Worm (Caenorhabditis elegans) whole organism, L2 larva: ENCODE measurements around the gene W02D7.11.

ENCODE experiments used
- C34F6.9 ChIP-seq: fragments of 150-350 bp; optimal IDR thresholded peaks from 2 replicates; lab custom pipeline; 2014; ENCODE audit warnings: missing biosample characterization, missing genetic modification characterization
- F13H6.1 ChIP-seq: sonication (generic microtip); optimal IDR thresholded peaks from 2 replicates; lab custom pipeline; 2016; ENCODE audit warnings: missing genetic modification characterization, missing compliant biosample characterization
- R02D3.7 ChIP-seq: fragments of 150-350 bp; optimal IDR thresholded peaks from 2 replicates; lab custom pipeline; 2014; ENCODE audit warnings: missing biosample characterization, missing genetic modification characterization
- ZK546.5 ChIP-seq: sonication (generic microtip); optimal IDR thresholded peaks from 2 replicates; lab custom pipeline; 2017; ENCODE audit warnings: missing biosample characterization, missing genetic modification characterization
- alr-1 ChIP-seq: fragments of 150-350 bp; optimal IDR thresholded peaks from 2 replicates; lab custom pipeline; 2014; ENCODE audit warnings: missing biosample characterization, missing genetic modification characterization
- aly-2 ChIP-seq: fragments of 150-350 bp; optimal IDR thresholded peaks from 2 replicates; lab custom pipeline; 2014; ENCODE audit warnings: missing biosample characterization, missing genetic modification characterization
- ama-1 ChIP-seq: fragments of 150-350 bp; optimal IDR thresholded peaks from 2 replicates; lab custom pipeline; 2018; ENCODE audit warnings: inconsistent platforms
- blmp-1 ChIP-seq: sonication (generic microtip); optimal IDR thresholded peaks from 2 replicates; lab custom pipeline; 2017; ENCODE audit warnings: missing genetic modification characterization, mild to moderate bottlenecking, missing compliant biosample characterization, antibody characterized with exemption, moderate library complexity; ENCODE audit not compliant: insufficient read depth
- ceh-16 ChIP-seq: fragments of 150-350 bp; optimal IDR thresholded peaks from 2 replicates; lab custom pipeline; 2014; ENCODE audit warnings: missing biosample characterization, missing genetic modification characterization
- crh-2 ChIP-seq: sonication (generic microtip); optimal IDR thresholded peaks from 2 replicates; lab custom pipeline; 2017; ENCODE audit warnings: missing biosample characterization, missing genetic modification characterization
- dmd-4 ChIP-seq: sonication (generic microtip); optimal IDR thresholded peaks from 2 replicates; lab custom pipeline; 2017; ENCODE audit warnings: missing biosample characterization, missing genetic modification characterization
- elt-1 ChIP-seq: fragments of 150-350 bp; optimal IDR thresholded peaks from 2 replicates; lab custom pipeline; 2014; ENCODE audit warnings: missing biosample characterization, missing genetic modification characterization
- elt-3 ChIP-seq: sonication (generic microtip); optimal IDR thresholded peaks from 2 replicates; lab custom pipeline; 2017; ENCODE audit warnings: missing biosample characterization, missing genetic modification characterization
- gmeb-1 ChIP-seq: fragments of 150-350 bp; optimal IDR thresholded peaks from 2 replicates; lab custom pipeline; 2014; ENCODE audit warnings: missing biosample characterization, missing genetic modification characterization
- lin-11 ChIP-seq: fragments of 150-350 bp; sonication (generic microtip); optimal IDR thresholded peaks from 2 replicates; lab custom pipeline; 2014; ENCODE audit warnings: missing biosample characterization, missing genetic modification characterization, inconsistent platforms, mixed read lengths
- lin-13 ChIP-seq: fragments of 150-350 bp; optimal IDR thresholded peaks from 2 replicates; lab custom pipeline; 2014; ENCODE audit warnings: missing biosample characterization, missing genetic modification reagents, missing genetic modification characterization
- lsy-2 ChIP-seq, 2 experiments: fragments of 150-350 bp in 1 of 2; sonication (generic microtip) in 1 of 2; optimal IDR thresholded peaks; 2 replicates each; lab custom pipeline; 2014 to 2017; ENCODE audit warnings: missing biosample characterization in 2 of 2, missing genetic modification characterization in 2 of 2
- mab-5 ChIP-seq: fragments of 150-350 bp; optimal IDR thresholded peaks from 2 replicates; lab custom pipeline; 2014; ENCODE audit warnings: missing biosample characterization, missing genetic modification characterization
- mbf-1 ChIP-seq: sonication (generic microtip); optimal IDR thresholded peaks from 2 replicates; lab custom pipeline; 2017; ENCODE audit warnings: missing biosample characterization, missing genetic modification characterization
- mdl-1 ChIP-seq, 2 experiments: fragments of 150-350 bp in 1 of 2; sonication (generic microtip) in 1 of 2; optimal IDR thresholded peaks; 2 replicates each; lab custom pipeline; 2017; ENCODE audit warnings: missing biosample characterization in 2 of 2, missing genetic modification characterization in 2 of 2
- nhr-10 ChIP-seq: sonication (generic microtip); optimal IDR thresholded peaks from 2 replicates; lab custom pipeline; 2017; ENCODE audit warnings: missing biosample characterization, missing genetic modification characterization
- nhr-11 ChIP-seq: fragments of 150-350 bp; optimal IDR thresholded peaks from 2 replicates; lab custom pipeline; 2014; ENCODE audit warnings: missing biosample characterization, missing genetic modification characterization
- nhr-12 ChIP-seq: fragments of 150-350 bp; optimal IDR thresholded peaks from 2 replicates; lab custom pipeline; 2014; ENCODE audit warnings: missing biosample characterization, missing genetic modification characterization
- nhr-129 ChIP-seq: fragments of 150-350 bp; optimal IDR thresholded peaks from 2 replicates; lab custom pipeline; 2014; ENCODE audit warnings: missing biosample characterization, missing genetic modification characterization
- nhr-21 ChIP-seq: fragments of 150-350 bp; optimal IDR thresholded peaks from 2 replicates; lab custom pipeline; 2014; ENCODE audit warnings: missing biosample characterization, missing genetic modification characterization
- nhr-23 ChIP-seq: fragments of 150-350 bp; optimal IDR thresholded peaks from 2 replicates; lab custom pipeline; 2014; ENCODE audit warnings: missing biosample characterization, missing genetic modification reagents, missing genetic modification characterization
- nhr-237 ChIP-seq: fragments of 150-350 bp; optimal IDR thresholded peaks from 2 replicates; lab custom pipeline; 2014; ENCODE audit warnings: missing biosample characterization, missing genetic modification characterization
- nhr-25 ChIP-seq: fragments of 150-350 bp; sonication (generic microtip); optimal IDR thresholded peaks from 3 replicates; lab custom pipeline; 2014; ENCODE audit warnings: missing biosample characterization, missing genetic modification characterization
- nhr-6 ChIP-seq: fragments of 150-350 bp; optimal IDR thresholded peaks from 2 replicates; lab custom pipeline; 2014; ENCODE audit warnings: missing biosample characterization, missing genetic modification characterization
- nhr-77 ChIP-seq: fragments of 150-350 bp; optimal IDR thresholded peaks from 2 replicates; lab custom pipeline; 2014; ENCODE audit warnings: missing biosample characterization, missing genetic modification characterization
- peb-1 ChIP-seq: fragments of 150-350 bp; optimal IDR thresholded peaks from 2 replicates; lab custom pipeline; 2014; ENCODE audit warnings: missing biosample characterization, missing genetic modification characterization
- skn-1 ChIP-seq: sonication (generic microtip); optimal IDR thresholded peaks from 2 replicates; lab custom pipeline; 2017; ENCODE audit warnings: missing biosample characterization, missing genetic modification characterization
- sma-3 ChIP-seq: sonication (generic microtip); optimal IDR thresholded peaks from 2 replicates; lab custom pipeline; 2016; ENCODE audit warnings: missing genetic modification reagents, missing genetic modification characterization, missing compliant biosample characterization
- sma-9 ChIP-seq, 2 experiments: fragments of 150-350 bp in 1 of 2; sonication (generic microtip) in 1 of 2; optimal IDR thresholded peaks; 2 replicates each; lab custom pipeline; 2014 to 2016; ENCODE audit warnings: missing genetic modification characterization in 2 of 2, mild to moderate bottlenecking in 1 of 2, missing biosample characterization in 1 of 2, missing compliant biosample characterization in 1 of 2, missing genetic modification reagents in 1 of 2, moderate library complexity in 1 of 2
- unc-62 ChIP-seq: fragments of 150-350 bp; optimal IDR thresholded peaks from 2 replicates; lab custom pipeline; 2014; ENCODE audit warnings: missing biosample characterization, missing genetic modification reagents, missing genetic modification characterization
- zag-1 ChIP-seq: fragments of 150-350 bp; optimal IDR thresholded peaks from 2 replicates; lab custom pipeline; 2014; ENCODE audit warnings: missing biosample characterization, missing genetic modification characterization
- ztf-1 ChIP-seq: fragments of 200-800 bp; sonication (Bioruptor generic); conservative IDR thresholded peaks from 2 replicates; pipeline ENCODE4 v1.3.6; 2022; ENCODE audit warnings: missing genetic modification characterization, missing compliant biosample characterization
- ztf-4 ChIP-seq: fragments of 150-350 bp; optimal IDR thresholded peaks from 2 replicates; lab custom pipeline; 2014; ENCODE audit warnings: missing biosample characterization, missing genetic modification characterization

Gene W02D7.11

DNA sequence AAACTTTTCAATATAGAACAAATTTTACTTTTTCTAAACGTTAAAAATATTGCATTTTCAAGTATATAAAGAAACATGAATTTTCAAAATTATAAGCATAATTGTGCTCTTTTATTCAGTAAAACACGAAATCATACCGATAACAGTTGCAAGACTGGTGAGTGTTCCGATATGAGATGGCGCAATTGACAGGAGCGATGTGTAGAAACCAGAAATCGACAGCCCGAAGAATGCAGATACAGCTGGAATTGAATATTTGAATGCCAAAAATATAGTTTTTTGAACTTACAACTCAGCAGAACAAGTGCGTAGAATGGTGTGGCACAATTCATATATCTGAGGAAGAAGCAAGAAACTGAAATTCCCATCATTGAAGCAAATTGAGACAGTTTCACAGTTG lies 21.4 kb downstream of the W02D7.11 start:
- no peak for TF ChIP-seq zag-1 (tag; lab: Kevin White, UChicago)
- TF ChIP-seq ZK546.5 (tag; lab: Kevin White, UChicago) = no peak
- TF ChIP-seq nhr-25 (tag; lab: Kevin White, UChicago) = no peak
- no peak for TF ChIP-seq nhr-21 (tag; lab: Kevin White, UChicago)
- TF ChIP-seq nhr-10 (tag; lab: Kevin White, UChicago) = no peak
- no peak for TF ChIP-seq lin-11 (tag; lab: Kevin White, UChicago)
- no peak for TF ChIP-seq crh-2 (tag; lab: Kevin White, UChicago)
- TF ChIP-seq nhr-237 = no peak
- TF ChIP-seq ceh-16 (tag; lab: Kevin White, UChicago) = no peak
- no peak for TF ChIP-seq ztf-1
- no peak for TF ChIP-seq sma-9 (GFP tag; optimal IDR thresholded peaks at IDR 0.05; lab: Kevin White, UChicago)
- no peak for TF ChIP-seq sma-9 (tag; optimal IDR thresholded peaks at IDR 0.05; lab: Kevin White, UChicago)
- TF ChIP-seq ama-1 (lab: Kevin White, UChicago) = no peak
- no peak for TF ChIP-seq dmd-4
- no peak for TF ChIP-seq C34F6.9 (tag; lab: Kevin White, UChicago)

- TF ChIP-seq nhr-25 (tag; lab: Kevin White, UChicago) = no peak
- TF ChIP-seq lin-11 (tag; lab: Kevin White, UChicago) = no peak
- TF ChIP-seq nhr-23 (tag; lab: Kevin White, UChicago) = no peak
- TF ChIP-seq ztf-4 (tag; lab: Kevin White, UChicago) = no peak
- no peak for TF ChIP-seq nhr-6 (tag; lab: Kevin White, UChicago)
- no peak for TF ChIP-seq ZK546.5 (tag; lab: Kevin White, UChicago)
- TF ChIP-seq unc-62 (GFP tag; lab: Kevin White, UChicago) = no peak
- no peak for TF ChIP-seq dmd-4
- TF ChIP-seq F13H6.1 (tag; lab: Kevin White, UChicago) = no peak
- no peak for TF ChIP-seq sma-9 (GFP tag; optimal IDR thresholded peaks at IDR 0.05; lab: Kevin White, UChicago)
- TF ChIP-seq sma-9 (tag; optimal IDR thresholded peaks at IDR 0.05; lab: Kevin White, UChicago) = no peak
- TF ChIP-seq C34F6.9 (tag; lab: Kevin White, UChicago) = no peak
- TF ChIP-seq mdl-1 (tag; optimal IDR thresholded peaks at IDR 0.05; lab: Kevin White, UChicago) = no peak
- TF ChIP-seq elt-3 = no peak
- TF ChIP-seq blmp-1 (tag; lab: Kevin White, UChicago) = no peak
- TF ChIP-seq skn-1 (tag; lab: Kevin White, UChicago) = no peak
- TF ChIP-seq crh-2 (tag; lab: Kevin White, UChicago) = no peak
- TF ChIP-seq R02D3.7 = no peak
- no peak for TF ChIP-seq lin-13 (GFP tag; lab: Kevin White, UChicago)
- TF ChIP-seq nhr-12 (tag; lab: Kevin White, UChicago) = no peak
Measured at ce11 chrV:8281646-8282045, 22.7 kb downstream of the W02D7.11 start.

ce11 chrV:8280770-8281169 lies 23.5 kb downstream of the W02D7.11 start, which contains the start of gene str-135:
Gene str-135, minus strand, starts transcription at chrV:8280870.
- no peak for TF ChIP-seq blmp-1 (tag; lab: Kevin White, UChicago)
- no peak for TF ChIP-seq elt-1 (tag; lab: Kevin White, UChicago)
- TF ChIP-seq unc-62 (GFP tag; lab: Kevin White, UChicago) = no peak
- TF ChIP-seq nhr-77 (tag; lab: Kevin White, UChicago) = no peak
- no peak for TF ChIP-seq nhr-11 (tag; lab: Kevin White, UChicago)
- no peak for TF ChIP-seq nhr-12 (tag; lab: Kevin White, UChicago)

ce11 chrV:8278830-8279229 lies 25.5 kb downstream of the W02D7.11 start, which contains the start of gene str-136:
Gene str-136, minus strand, starts transcription at chrV:8278930.
- TF ChIP-seq R02D3.7 (no peak), gmeb-1 (tag; lab: Kevin White, UChicago) (no peak), aly-2 (no peak), nhr-11 (tag; lab: Kevin White, UChicago) (no peak), skn-1 (tag; lab: Kevin White, UChicago) (no peak), mbf-1 (no peak), nhr-129 (no peak), ama-1 (lab: Kevin White, UChicago) (no peak), peb-1 (tag; lab: Kevin White, UChicago) (no peak), mab-5 (tag; lab: Kevin White, UChicago) (no peak), sma-3 (GFP tag; lab: Kevin White, UChicago) (no peak), blmp-1 (tag; lab: Kevin White, UChicago) (no peak), ztf-4 (tag; lab: Kevin White, UChicago) (no peak), nhr-6 (tag; lab: Kevin White, UChicago) (no peak), nhr-21 (tag; lab: Kevin White, UChicago) (no peak), alr-1 (tag; lab: Kevin White, UChicago) (no peak), nhr-23 (tag; lab: Kevin White, UChicago) (no peak), lsy-2 (tag; optimal IDR thresholded peaks at IDR 0.05; lab: Kevin White, UChicago) (no peak)
- TF ChIP-seq, all 48 proteins: peak for 0
